Worm (Caenorhabditis elegans) whole organism, L4 larva: ENCODE results near the gene R102.8.

ENCODE experiments used
- R02D3.7 ChIP-seq: fragments of 150-350 bp; sonication (generic microtip); optimal IDR thresholded peaks from 3 replicates; lab custom pipeline; 2014; ENCODE audit warnings: missing biosample characterization, missing genetic modification characterization
- daf-19 ChIP-seq: fragments of 200-800 bp; sonication (Bioruptor generic); conservative IDR thresholded peaks from 2 replicates; pipeline ENCODE4 v1.3.6; 2022; ENCODE audit warnings: missing genetic modification characterization, missing compliant biosample characterization
- nhr-11 ChIP-seq: fragments of 150-350 bp; optimal IDR thresholded peaks from 2 replicates; lab custom pipeline; 2014; ENCODE audit warnings: missing biosample characterization, missing genetic modification characterization
- pha-4 ChIP-seq, 2 experiments: fragments of 150-350 bp in 1 of 2; fragments of 200-800 bp in 1 of 2; sonication (Bioruptor generic) in 1 of 2; IDR thresholded peaks in 1 of 2; optimal IDR thresholded peaks in 1 of 2; 2 replicates each; pipeline versions ENCODE4 v1.3.6 to Lab custom; 2014 to 2022; ENCODE audit warnings: missing genetic modification characterization in 2 of 2, missing genetic modification reagents in 2 of 2, missing biosample characterization in 1 of 2, missing compliant biosample characterization in 1 of 2

ce11 chrIV:10661072-10661471, 29.0 kb downstream of the R102.8 start:
- TF ChIP-seq nhr-11 (tag; lab: Kevin White, UChicago) (no peak), daf-19 (no peak), pha-4 (GFP tag; IDR thresholded peaks at IDR 0.05; lab: Robert Waterston, UW) (no peak), pha-4 (tag; optimal IDR thresholded peaks at IDR 0.05; lab: Kevin White, UChicago) (no peak), R02D3.7 (no peak)
